Fruit fly (Drosophila melanogaster) whole organism, prepupa: ENCODE data around the gene hep.

ENCODE experiments used
- Blimp-1 ChIP-seq: fragments of 200-800 bp; sonication (Bioruptor generic); optimal IDR thresholded peaks from 3 replicates; lab custom pipeline; 2017; ENCODE audit warnings: missing biosample characterization, missing genetic modification characterization, mild to moderate bottlenecking, moderate library complexity, missing genetic modification reagents
- CG11294 ChIP-seq: fragments of 200-800 bp; sonication (Bioruptor generic); IDR thresholded peaks from 2 replicates; pipeline ENCODE4 v1.3.6; 2022; ENCODE audit warnings: missing biosample characterization, missing genetic modification characterization
- CG11762 ChIP-seq: fragments of 200-800 bp; sonication (Bioruptor generic); optimal IDR thresholded peaks from 3 replicates; lab custom pipeline; 2016; ENCODE audit warnings: missing biosample characterization, missing genetic modification characterization; ENCODE audit not compliant: insufficient read depth
- CG15336 ChIP-seq: fragments of 200-800 bp; sonication (Bioruptor generic); IDR thresholded peaks from 2 replicates; pipeline ENCODE4 v1.3.6; 2022; ENCODE audit warnings: missing biosample characterization, missing genetic modification characterization
- CG1621 ChIP-seq: fragments of 200-800 bp; sonication (Bioruptor generic); optimal IDR thresholded peaks from 3 replicates; lab custom pipeline; 2018; ENCODE audit warnings: missing biosample characterization, mild to moderate bottlenecking, missing genetic modification characterization
- CG16779 ChIP-seq: fragments of 200-800 bp; sonication (Bioruptor generic); optimal IDR thresholded peaks from 3 replicates; lab custom pipeline; 2017; ENCODE audit warnings: missing biosample characterization, mild to moderate bottlenecking, missing genetic modification characterization
- CG31627 ChIP-seq: fragments of 200-800 bp; sonication (Bioruptor generic); optimal IDR thresholded peaks from 3 replicates; lab custom pipeline; 2016; ENCODE audit warnings: missing biosample characterization, missing genetic modification characterization
- CG32006 ChIP-seq: fragments of 200-800 bp; sonication (Bioruptor generic); optimal IDR thresholded peaks from 3 replicates; lab custom pipeline; 2017; ENCODE audit warnings: missing biosample characterization, mild to moderate bottlenecking, missing genetic modification characterization
- CG34406 ChIP-seq: fragments of 200-800 bp; sonication (Bioruptor generic); optimal IDR thresholded peaks from 3 replicates; lab custom pipeline; 2016; ENCODE audit warnings: missing biosample characterization, missing genetic modification characterization
- CG3919 ChIP-seq: fragments of 200-800 bp; sonication (Bioruptor generic); optimal IDR thresholded peaks from 3 replicates; lab custom pipeline; 2016; ENCODE audit warnings: missing biosample characterization, missing genetic modification characterization
- CG6163 ChIP-seq: fragments of 200-800 bp; sonication (Bioruptor generic); IDR thresholded peaks from 3 replicates; pipeline ENCODE4 v1.3.6; 2022; ENCODE audit warnings: missing biosample characterization, missing genetic modification characterization
- CG6808 ChIP-seq: fragments of 200-800 bp; sonication (Bioruptor generic); optimal IDR thresholded peaks from 3 replicates; lab custom pipeline; 2017; ENCODE audit warnings: missing biosample characterization, missing genetic modification characterization, mild to moderate bottlenecking, moderate library complexity, missing genetic modification reagents
- CG7368 ChIP-seq: fragments of 200-800 bp; sonication (Bioruptor generic); optimal IDR thresholded peaks from 3 replicates; lab custom pipeline; 2016; ENCODE audit warnings: missing biosample characterization, missing genetic modification characterization
- CG8119 ChIP-seq: fragments of 200-800 bp; sonication (Bioruptor generic); IDR thresholded peaks from 3 replicates; pipeline ENCODE4 v1.3.6; 2022; ENCODE audit warnings: missing biosample characterization, missing genetic modification characterization
- CG8319 ChIP-seq: fragments of 200-800 bp; sonication (Bioruptor generic); optimal IDR thresholded peaks from 3 replicates; lab custom pipeline; 2016; ENCODE audit warnings: missing biosample characterization, missing genetic modification characterization
- CG9139 ChIP-seq: fragments of 200-800 bp; sonication (Bioruptor generic); optimal IDR thresholded peaks from 3 replicates; lab custom pipeline; 2017; ENCODE audit warnings: missing biosample characterization, mild to moderate bottlenecking, missing genetic modification characterization
- Eip75B ChIP-seq: fragments of 200-800 bp; sonication (Bioruptor generic); optimal IDR thresholded peaks from 3 replicates; lab custom pipeline; 2016; ENCODE audit warnings: missing biosample characterization, missing genetic modification characterization
- Eip78C ChIP-seq: fragments of 200-800 bp; sonication (Bioruptor generic); peaks from one replicate; lab custom pipeline; 2016; ENCODE audit warnings: missing biosample characterization, missing genetic modification characterization
- Eip93F ChIP-seq: fragments of 200-800 bp; sonication (Bioruptor generic); optimal IDR thresholded peaks from 2 replicates; lab custom pipeline; 2016; ENCODE audit warnings: missing biosample characterization, mild to moderate bottlenecking, missing genetic modification characterization
- Ets21C ChIP-seq: fragments of 200-800 bp; sonication (Bioruptor generic); optimal IDR thresholded peaks from 3 replicates; lab custom pipeline; 2016; ENCODE audit warnings: missing biosample characterization, missing genetic modification characterization
- Ets96B ChIP-seq: fragments of 200-800 bp; optimal IDR thresholded peaks from 2 replicates; lab custom pipeline; 2019; ENCODE audit warnings: missing biosample characterization, mild to moderate bottlenecking, missing genetic modification characterization, moderate library complexity
- Gug ChIP-seq: fragments of 200-800 bp; sonication (Bioruptor generic); IDR thresholded peaks from 2 replicates; pipeline ENCODE4 v1.3.6; 2022; ENCODE audit warnings: missing biosample characterization, missing genetic modification characterization
- Hr39 ChIP-seq: fragments of 200-800 bp; sonication (Bioruptor generic); optimal IDR thresholded peaks from 2 replicates; lab custom pipeline; 2016; ENCODE audit warnings: missing biosample characterization, missing genetic modification characterization
- Hr4 ChIP-seq: fragments of 200-800 bp; sonication (Bioruptor generic); optimal IDR thresholded peaks from 3 replicates; lab custom pipeline; 2016; ENCODE audit warnings: missing biosample characterization, missing genetic modification characterization
- Lpt ChIP-seq: fragments of 200-800 bp; sonication (Bioruptor generic); optimal IDR thresholded peaks from 3 replicates; lab custom pipeline; 2016; ENCODE audit warnings: missing biosample characterization, missing genetic modification characterization
- Met ChIP-seq: fragments of 200-800 bp; sonication (Bioruptor generic); optimal IDR thresholded peaks from 3 replicates; lab custom pipeline; 2016; ENCODE audit warnings: missing biosample characterization, missing genetic modification characterization
- Smox ChIP-seq: fragments of 200-800 bp; sonication (Bioruptor generic); optimal IDR thresholded peaks from 3 replicates; lab custom pipeline; 2016; ENCODE audit warnings: missing biosample characterization, missing genetic modification characterization
- Sox102F ChIP-seq: fragments of 200-800 bp; sonication (Bioruptor generic); optimal IDR thresholded peaks from 2 replicates; lab custom pipeline; 2016; ENCODE audit warnings: missing biosample characterization, mild to moderate bottlenecking, missing genetic modification characterization
- Sox14 ChIP-seq: fragments of 200-800 bp; sonication (Bioruptor generic); optimal IDR thresholded peaks from 3 replicates; lab custom pipeline; 2016; ENCODE audit warnings: missing biosample characterization, missing genetic modification characterization
- Sox15 ChIP-seq: fragments of 200-800 bp; sonication (Bioruptor generic); optimal IDR thresholded peaks from 3 replicates; lab custom pipeline; 2016; ENCODE audit warnings: missing biosample characterization, missing genetic modification characterization
- achi ChIP-seq: fragments of 200-800 bp; sonication (Bioruptor generic); optimal IDR thresholded peaks from 3 replicates; lab custom pipeline; 2016; ENCODE audit warnings: missing biosample characterization, missing genetic modification characterization
- acj6 ChIP-seq: fragments of 200-800 bp; sonication (Bioruptor generic); optimal IDR thresholded peaks from 3 replicates; lab custom pipeline; 2016; ENCODE audit warnings: missing biosample characterization, missing genetic modification characterization
- cyc ChIP-seq: fragments of 200-800 bp; sonication (Bioruptor generic); optimal IDR thresholded peaks from 3 replicates; lab custom pipeline; 2016; ENCODE audit warnings: missing biosample characterization, missing genetic modification characterization
- dsx ChIP-seq: fragments of 200-800 bp; optimal IDR thresholded peaks from 3 replicates; lab custom pipeline; 2019; ENCODE audit warnings: missing biosample characterization, mild to moderate bottlenecking, missing genetic modification characterization, moderate library complexity; ENCODE audit not compliant: poor library complexity, severe bottlenecking
- eg ChIP-seq: fragments of 200-800 bp; sonication (Bioruptor generic); IDR thresholded peaks from 3 replicates; pipeline ENCODE4 v1.3.6; 2022; ENCODE audit warnings: missing biosample characterization, missing genetic modification characterization
- esn ChIP-seq: fragments of 200-800 bp; sonication (Bioruptor generic); optimal IDR thresholded peaks from 2 replicates; lab custom pipeline; 2016; ENCODE audit warnings: missing biosample characterization, mild to moderate bottlenecking, missing genetic modification characterization, moderate library complexity
- fd85E ChIP-seq: fragments of 200-800 bp; sonication (Bioruptor generic); optimal IDR thresholded peaks from 3 replicates; lab custom pipeline; 2016; ENCODE audit warnings: missing biosample characterization, missing genetic modification characterization
- fkh ChIP-seq: fragments of 200-800 bp; sonication (Bioruptor generic); optimal IDR thresholded peaks from 3 replicates; lab custom pipeline; 2017; ENCODE audit warnings: missing biosample characterization, mild to moderate bottlenecking, missing genetic modification characterization, moderate library complexity
- net ChIP-seq: fragments of 200-800 bp; sonication (Bioruptor generic); optimal IDR thresholded peaks from 3 replicates; lab custom pipeline; 2016; ENCODE audit warnings: missing biosample characterization, missing genetic modification characterization
- pdm3 ChIP-seq: fragments of 200-800 bp; sonication (Bioruptor generic); optimal IDR thresholded peaks from 3 replicates; lab custom pipeline; 2016; ENCODE audit warnings: missing biosample characterization, missing genetic modification characterization
- salr ChIP-seq, 2 experiments: fragments of 200-800 bp; sonication (Bioruptor generic); optimal IDR thresholded peaks; 3 replicates each; lab custom pipeline; 2016 to 2018; ENCODE audit warnings: missing biosample characterization in 2 of 2, missing genetic modification characterization in 2 of 2, mild to moderate bottlenecking in 1 of 2
- topi ChIP-seq: fragments of 200-800 bp; sonication (Bioruptor generic); optimal IDR thresholded peaks from 3 replicates; lab custom pipeline; 2016; ENCODE audit warnings: missing biosample characterization, missing genetic modification characterization
- vri ChIP-seq: fragments of 200-800 bp; sonication (Bioruptor generic); optimal IDR thresholded peaks from 3 replicates; lab custom pipeline; 2016; ENCODE audit warnings: missing biosample characterization, mild to moderate bottlenecking, missing genetic modification characterization

hep gene

dm6 chrX:13135702-13136101 is 45.5 kb upstream of the hep start (continued):
- peak; percentile 53 for TF ChIP-seq cyc (GFP tag; lab: Kevin White, UChicago)
- TF ChIP-seq CG11762 (GFP tag; lab: Kevin White, UChicago), result peak; percentile 34
- TF ChIP-seq CG7368 (GFP tag; lab: Kevin White, UChicago), result peak; percentile 61
- no peak; the same call in 1 of the 2 replicates for TF ChIP-seq Gug
- TF ChIP-seq Lpt, result peak; percentile 27
- peak; percentile 36 for TF ChIP-seq Sox102F
- TF ChIP-seq Sox14, result peak; percentile 35
- TF ChIP-seq Eip93F, result no peak
- TF ChIP-seq dsx, result no peak
- TF ChIP-seq Hr39 (GFP tag; lab: Kevin White, UChicago), result peak; percentile 59
- TF ChIP-seq CG34406, result peak; percentile 65
- no peak for TF ChIP-seq Blimp-1 (GFP tag; lab: Kevin White, UChicago)
- no peak for TF ChIP-seq CG11294 (GFP tag; lab: Robert Waterston, UW)
- TF ChIP-seq CG8319 (GFP tag; lab: Kevin White, UChicago), result peak; percentile 43
- TF ChIP-seq CG31627 (GFP tag; lab: Kevin White, UChicago), result peak; percentile 55
- peak; percentile 71 for TF ChIP-seq CG32006
- no peak for TF ChIP-seq CG9139 (GFP tag; lab: Kevin White, UChicago)
- peak; percentile 73 for TF ChIP-seq CG8119
- TF ChIP-seq Smox (GFP tag; lab: Kevin White, UChicago), result peak; percentile 34
- TF ChIP-seq Eip75B (GFP tag; lab: Kevin White, UChicago), result peak; percentile 30
- no peak for TF ChIP-seq Ets96B (tag; lab: Kevin White, UChicago)

- TF ChIP-seq CG16779, result no peak
- no peak for TF ChIP-seq Sox15 (GFP tag; lab: Kevin White, UChicago)
- TF ChIP-seq CG32006, result no peak
- TF ChIP-seq pdm3 (GFP tag; lab: Kevin White, UChicago), result no peak
- TF ChIP-seq vri (GFP tag; lab: Kevin White, UChicago), result no peak
- no peak for TF ChIP-seq Hr39 (GFP tag; lab: Kevin White, UChicago)
- no peak for TF ChIP-seq fd85E (GFP tag; lab: Kevin White, UChicago)
- TF ChIP-seq Gug, result no peak
- no peak for TF ChIP-seq CG11294 (GFP tag; lab: Robert Waterston, UW)
- no peak for TF ChIP-seq CG34406
- no peak for TF ChIP-seq CG1621 (tag; lab: Kevin White, UChicago)
- TF ChIP-seq CG31627 (GFP tag; lab: Kevin White, UChicago), result no peak
- no peak for TF ChIP-seq Blimp-1 (GFP tag; lab: Kevin White, UChicago)
- TF ChIP-seq topi, result no peak
- no peak for TF ChIP-seq esn (GFP tag; lab: Kevin White, UChicago)
- TF ChIP-seq salr (GFP tag; optimal IDR thresholded peaks at IDR 0.05; lab: Kevin White, UChicago), result no peak
- TF ChIP-seq acj6, result no peak
- TF ChIP-seq, all 60 proteins: peak for 0
Observed at dm6 chrX:13134811-13135210, 44.6 kb upstream of the hep start.

dm6 chrX:13131063-13131773 is 41.0 kb upstream of the hep start:
- peak; percentile 98 for TF ChIP-seq Smox (GFP tag; lab: Kevin White, UChicago)
- TF ChIP-seq CG34406, result peak; percentile 95
- peak; percentile 99 for TF ChIP-seq CG15336 (GFP tag; lab: Robert Waterston, UW)
- TF ChIP-seq CG6163 (GFP tag; lab: Robert Waterston, UW), result peak; percentile 99
- TF ChIP-seq CG11762 (GFP tag; lab: Kevin White, UChicago), result peak; percentile 96
- TF ChIP-seq Ets21C, result peak; percentile 98
- peak; percentile 97 for TF ChIP-seq achi
- peak; percentile 83 for TF ChIP-seq CG6808
- TF ChIP-seq Ets96B (tag; lab: Kevin White, UChicago), result peak; percentile 91
- TF ChIP-seq Gug, result peak; percentile 99
- peak; percentile 98 for TF ChIP-seq Sox102F
- TF ChIP-seq CG7368 (GFP tag; lab: Kevin White, UChicago), result peak; percentile 98
- peak; percentile 99 for TF ChIP-seq CG32006
- peak; percentile 99 for TF ChIP-seq CG31627 (GFP tag; lab: Kevin White, UChicago)
- peak; percentile 99 for TF ChIP-seq CG8119
- TF ChIP-seq Hr4 (GFP tag; lab: Kevin White, UChicago), result peak; percentile 99
- TF ChIP-seq Lpt, result peak; percentile 99
- peak; percentile 97 for TF ChIP-seq fkh (GFP tag; lab: Kevin White, UChicago)
- TF ChIP-seq fd85E (GFP tag; lab: Kevin White, UChicago), result peak; percentile 94
- TF ChIP-seq CG16779, result peak; percentile 96
- TF ChIP-seq Eip78C (GFP tag; lab: Kevin White, UChicago), result peak; percentile 99
- TF ChIP-seq CG3919 (GFP tag; lab: Kevin White, UChicago), result peak; percentile 99
- TF ChIP-seq CG8319 (GFP tag; lab: Kevin White, UChicago), result peak; percentile 97
- TF ChIP-seq Met (GFP tag; lab: Kevin White, UChicago), result peak; percentile 99
- TF ChIP-seq Blimp-1 (GFP tag; lab: Kevin White, UChicago), result peak; percentile 94
- TF ChIP-seq Sox15 (GFP tag; lab: Kevin White, UChicago), result peak; percentile 96
- TF ChIP-seq net, result peak; percentile 98
- TF ChIP-seq eg (GFP tag; lab: Robert Waterston, UW), result peak; percentile 100
- TF ChIP-seq dsx, result peak; percentile 86
- TF ChIP-seq CG1621 (tag; lab: Kevin White, UChicago), result peak; percentile 93
- TF ChIP-seq Hr39 (GFP tag; lab: Kevin White, UChicago), result peak; percentile 99
